Fruit fly (Drosophila melanogaster) whole organism, embryonic: ENCODE results near the gene Cont.

Source experiments
- B-H2 ChIP-seq: fragments of 200-800 bp; sonication (Bioruptor generic); optimal IDR thresholded peaks from 2 replicates; lab custom pipeline; 2018; ENCODE audit warnings: missing biosample characterization, mild to moderate bottlenecking, missing genetic modification characterization
- Blimp-1 ChIP-seq: fragments of 200-800 bp; sonication (Bioruptor generic); optimal IDR thresholded peaks from 3 replicates; lab custom pipeline; 2018; ENCODE audit warnings: missing biosample characterization, missing genetic modification characterization, mild to moderate bottlenecking, moderate library complexity, missing genetic modification reagents
- CG12744 ChIP-seq: fragments of 200-800 bp; sonication (Bioruptor generic); optimal IDR thresholded peaks from 2 replicates; lab custom pipeline; 2016; ENCODE audit warnings: missing biosample characterization, missing genetic modification characterization
- CG13123 ChIP-seq: fragments of 200-800 bp; sonication (Bioruptor generic); optimal IDR thresholded peaks from 2 replicates; lab custom pipeline; 2016; ENCODE audit warnings: missing biosample characterization, missing genetic modification characterization
- CG13894 ChIP-seq: fragments of 200-800 bp; sonication (Bioruptor generic); optimal IDR thresholded peaks from 3 replicates; lab custom pipeline; 2018; ENCODE audit warnings: missing biosample characterization, mild to moderate bottlenecking, missing genetic modification characterization, moderate library complexity
- CG16779 ChIP-seq: fragments of 200-800 bp; sonication (Bioruptor generic); IDR thresholded peaks from 2 replicates; pipeline ENCODE4 v1.3.6; 2022; ENCODE audit warnings: missing biosample characterization, missing genetic modification characterization
- CG17385 ChIP-seq: fragments of 200-800 bp; sonication (Bioruptor generic); optimal IDR thresholded peaks from 3 replicates; lab custom pipeline; 2018; ENCODE audit warnings: missing biosample characterization, mild to moderate bottlenecking, missing genetic modification characterization
- CG2712 ChIP-seq: fragments of 200-800 bp; optimal IDR thresholded peaks from 3 replicates; lab custom pipeline; 2019; ENCODE audit warnings: missing biosample characterization, mild to moderate bottlenecking, missing genetic modification characterization, moderate library complexity
- CG32532 ChIP-seq: fragments of 200-800 bp; sonication (Bioruptor generic); IDR thresholded peaks from 2 replicates; pipeline ENCODE4 v1.3.6; 2022; ENCODE audit warnings: missing biosample characterization, missing genetic modification characterization
- CG3838 ChIP-seq: fragments of 200-800 bp; sonication (Bioruptor generic); optimal IDR thresholded peaks from 3 replicates; lab custom pipeline; 2016; ENCODE audit warnings: missing biosample characterization, missing genetic modification characterization
- CG3995 ChIP-seq: fragments of 200-800 bp; sonication (Bioruptor generic); optimal IDR thresholded peaks from 3 replicates; lab custom pipeline; 2016; ENCODE audit warnings: missing biosample characterization, missing genetic modification characterization
- CG5180 ChIP-seq: fragments of 200-800 bp; sonication (Bioruptor generic); optimal IDR thresholded peaks from 3 replicates; lab custom pipeline; 2017; ENCODE audit warnings: missing biosample characterization, missing genetic modification characterization, mild to moderate bottlenecking, moderate library complexity, missing genetic modification reagents
- CG5953 ChIP-seq: fragments of 200-800 bp; sonication (Bioruptor generic); IDR thresholded peaks from 2 replicates; pipeline ENCODE4 v1.3.6; 2022; ENCODE audit warnings: missing biosample characterization, missing genetic modification characterization
- CG7357 ChIP-seq: fragments of 200-800 bp; sonication (Bioruptor generic); IDR thresholded peaks from 3 replicates; pipeline ENCODE4 v1.3.6; 2022; ENCODE audit warnings: missing biosample characterization, missing genetic modification characterization
- CG8478 ChIP-seq: fragments of >200 bp; optimal IDR thresholded peaks from 2 replicates; lab custom pipeline; 2018
- CG8944 ChIP-seq: fragments of 200-800 bp; sonication (Bioruptor generic); optimal IDR thresholded peaks from 3 replicates; lab custom pipeline; 2016; ENCODE audit warnings: missing biosample characterization, missing genetic modification characterization
- Deaf1 ChIP-seq: fragments of 200-800 bp; optimal IDR thresholded peaks from 3 replicates; lab custom pipeline; 2019; ENCODE audit warnings: missing biosample characterization, mild to moderate bottlenecking, missing genetic modification characterization, moderate library complexity
- Doc2 ChIP-seq: fragments of 200-800 bp; sonication (Bioruptor generic); IDR thresholded peaks from 2 replicates; pipeline ENCODE4 v1.3.6; 2022; ENCODE audit warnings: missing biosample characterization, missing genetic modification characterization
- Ets97D ChIP-seq: fragments of 200-800 bp; sonication (Bioruptor generic); optimal IDR thresholded peaks from 3 replicates; lab custom pipeline; 2016; ENCODE audit warnings: missing biosample characterization, missing genetic modification characterization
- Gsc ChIP-seq: fragments of 200-800 bp; sonication (Bioruptor generic); IDR thresholded peaks from 2 replicates; pipeline ENCODE4 v1.3.6; 2022; ENCODE audit warnings: missing biosample characterization, missing genetic modification characterization
- HLH3B ChIP-seq: fragments of 200-800 bp; sonication (Bioruptor generic); IDR thresholded peaks from 2 replicates; pipeline ENCODE4 v1.3.6; 2022; ENCODE audit warnings: missing biosample characterization, missing genetic modification characterization
- Hand ChIP-seq: fragments of 200-800 bp; sonication (Bioruptor generic); optimal IDR thresholded peaks from 2 replicates; lab custom pipeline; 2017; ENCODE audit warnings: mild to moderate bottlenecking, missing biosample characterization, missing genetic modification reagents, missing genetic modification characterization
- Med ChIP-seq: fragments of 200-800 bp; sonication (Bioruptor generic); peaks from one replicate; lab custom pipeline; 2016; ENCODE audit warnings: missing biosample characterization, missing genetic modification characterization, mild to moderate bottlenecking, inconsistent platforms, moderate library complexity
- Ssrp ChIP-seq: fragments of 200-800 bp; sonication (Bioruptor generic); optimal IDR thresholded peaks from 2 replicates; lab custom pipeline; 2018; ENCODE audit warnings: missing biosample characterization, mild to moderate bottlenecking, missing genetic modification characterization, moderate library complexity
- Trl ChIP-seq, 3 experiments: fragments of >200 bp in 2 of 3; fragments of 200-800 bp in 1 of 3; sonication (Bioruptor generic) in 1 of 3; optimal IDR thresholded peaks; 2 replicates in 1 of 3; 3 replicates in 2 of 3; lab custom pipeline; 2016 to 2017; ENCODE audit warnings: missing biosample characterization in 1 of 3, missing genetic modification characterization in 1 of 3
- Usf ChIP-seq: fragments of 200-800 bp; sonication (Bioruptor generic); optimal IDR thresholded peaks from 2 replicates; lab custom pipeline; 2017; ENCODE audit warnings: missing genotype, missing biosample characterization, missing genetic modification characterization
- al ChIP-seq: fragments of 200-800 bp; sonication (Bioruptor generic); IDR thresholded peaks from 2 replicates; pipeline ENCODE4 v1.3.6; 2022; ENCODE audit warnings: missing biosample characterization, missing genetic modification characterization
- amos ChIP-seq: fragments of 200-800 bp; sonication (Bioruptor generic); IDR thresholded peaks from 2 replicates; pipeline ENCODE4 v1.3.6; 2022; ENCODE audit warnings: missing biosample characterization, missing genetic modification characterization; ENCODE audit not compliant: partially characterized antibody
- ase ChIP-seq: fragments of 200-800 bp; sonication (Bioruptor generic); IDR thresholded peaks from 3 replicates; pipeline ENCODE4 v1.3.6; 2022; ENCODE audit warnings: missing biosample characterization, missing genetic modification characterization
- bigmax ChIP-seq: fragments of 200-800 bp; sonication (Bioruptor generic); optimal IDR thresholded peaks from 2 replicates; lab custom pipeline; 2018; ENCODE audit warnings: missing biosample characterization, mild to moderate bottlenecking, missing genetic modification characterization
- cg ChIP-seq: fragments of 200-800 bp; sonication (Bioruptor generic); optimal IDR thresholded peaks from 3 replicates; lab custom pipeline; 2019; ENCODE audit warnings: missing biosample characterization, mild to moderate bottlenecking, missing genetic modification characterization, moderate library complexity
- chif ChIP-seq, 2 experiments: fragments of 200-800 bp; sonication (Bioruptor generic); optimal IDR thresholded peaks; 3 replicates each; lab custom pipeline; 2016; ENCODE audit warnings: missing biosample characterization in 2 of 2, missing genetic modification characterization in 2 of 2
- chinmo ChIP-seq: fragments of 200-800 bp; sonication (Bioruptor generic); IDR thresholded peaks from 4 replicates; pipeline ENCODE4 v1.3.6; 2022; ENCODE audit warnings: missing biosample characterization, missing genetic modification characterization; ENCODE audit not compliant: partially characterized antibody
- disco-r ChIP-seq: fragments of 200-800 bp; sonication (Bioruptor generic); optimal IDR thresholded peaks from 2 replicates; lab custom pipeline; 2016; ENCODE audit warnings: missing biosample characterization, missing genetic modification characterization
- ems ChIP-seq: fragments of 200-800 bp; sonication (Bioruptor generic); optimal IDR thresholded peaks from 3 replicates; lab custom pipeline; 2016; ENCODE audit warnings: missing biosample characterization, missing genetic modification characterization
- ewg ChIP-seq: fragments of 200-800 bp; sonication (Bioruptor generic); optimal IDR thresholded peaks from 3 replicates; lab custom pipeline; 2017; ENCODE audit warnings: mild to moderate bottlenecking, missing biosample characterization, missing genetic modification reagents, missing genetic modification characterization
- fd102C ChIP-seq: fragments of 200-800 bp; sonication (Bioruptor generic); optimal IDR thresholded peaks from 2 replicates; lab custom pipeline; 2018; ENCODE audit warnings: missing biosample characterization, mild to moderate bottlenecking, missing genetic modification characterization, moderate library complexity
- gcm ChIP-seq: fragments of 200-800 bp; sonication (Bioruptor generic); optimal IDR thresholded peaks from 2 replicates; lab custom pipeline; 2019; ENCODE audit warnings: missing biosample characterization, mild to moderate bottlenecking, missing genetic modification characterization, moderate library complexity
- knrl ChIP-seq: fragments of 200-800 bp; sonication (Bioruptor generic); IDR thresholded peaks from 3 replicates; pipeline ENCODE4 v1.3.6; 2022; ENCODE audit warnings: missing biosample characterization, missing genetic modification characterization; ENCODE audit not compliant: partially characterized antibody
- otp ChIP-seq: fragments of 200-800 bp; sonication (Bioruptor generic); IDR thresholded peaks from 3 replicates; pipeline ENCODE4, ENCODE4 v1.3.6; 2022; ENCODE audit warnings: missing biosample characterization, missing genetic modification characterization
- pb ChIP-seq: fragments of 200-800 bp; sonication (Bioruptor generic); optimal IDR thresholded peaks from 3 replicates; lab custom pipeline; 2016; ENCODE audit warnings: missing biosample characterization, missing genetic modification characterization
- repo ChIP-seq: fragments of 200-800 bp; sonication (Bioruptor generic); optimal IDR thresholded peaks from 2 replicates; lab custom pipeline; 2016; ENCODE audit warnings: missing biosample characterization, missing genetic modification characterization
- scrt ChIP-seq: fragments of 200-800 bp; sonication (Bioruptor generic); optimal IDR thresholded peaks from 2 replicates; lab custom pipeline; 2018; ENCODE audit warnings: missing biosample characterization, mild to moderate bottlenecking, missing genetic modification characterization, moderate library complexity
- sr ChIP-seq: fragments of 200-800 bp; sonication (Bioruptor generic); IDR thresholded peaks from 3 replicates; pipeline ENCODE4 v1.3.6; 2022; ENCODE audit warnings: missing biosample characterization, missing genetic modification characterization

Gene Cont

dm6 chr3R:4416138-4416537, 35.0 kb downstream of the Cont start, which contains the start of gene CG31528:
Gene CG31528, plus strand, starts transcription at chr3R:4416438.
- TF ChIP-seq Doc2 (GFP tag; lab: Robert Waterston, UW) (no peak), CG8944 (no peak), Ssrp (tag; lab: Kevin White, UChicago) (no peak), fd102C (no peak), Ets97D (GFP tag; lab: Kevin White, UChicago) (no peak)

- TF ChIP-seq ase (GFP tag; lab: Robert Waterston, UW) (no peak), Trl (optimal IDR thresholded peaks at IDR 0.05; lab: Kevin White, UChicago) (peak; percentile 26 to 38), Trl (GFP tag; optimal IDR thresholded peaks at IDR 0.05; lab: Kevin White, UChicago) (no peak), Gsc (GFP tag; lab: Robert Waterston, UW) (no peak), CG13894 (peak; percentile 45), CG12744 (GFP tag; lab: Kevin White, UChicago) (no peak), knrl (GFP tag; lab: Robert Waterston, UW) (0 out of 3 replicates have a peak, but pooled peaks have one; percentile 16), cg (GFP tag; lab: Kevin White, UChicago) (peak; percentile 27), chinmo (0 out of 4 replicates have a peak, but pooled peaks have one; percentile 22), Usf (GFP tag; lab: Kevin White, UChicago) (no peak), CG5180 (GFP tag; lab: Kevin White, UChicago) (peak; percentile 13), CG5953 (0 out of 2 replicates have a peak, but pooled peaks have one; percentile 9), Med (GFP tag; lab: Kevin White, UChicago) (peak; percentile 69), Deaf1 (tag; lab: Kevin White, UChicago) (peak; percentile 27), ewg (GFP tag; lab: Kevin White, UChicago) (peak; percentile 93), repo (GFP tag; lab: Kevin White, UChicago) (no peak), scrt (GFP tag; lab: Kevin White, UChicago) (peak; percentile 29), Hand (GFP tag; lab: Kevin White, UChicago) (peak; percentile 10)
Observed at dm6 chr3R:4419482-4419881, 38.4 kb downstream of the Cont start, which contains the start of gene CG32944. Gene CG32944, minus strand, starts transcription at chr3R:4419578.

- no peak for TF ChIP-seq B-H2 (GFP tag; lab: Kevin White, UChicago)
- TF ChIP-seq pb, result no peak
- no peak for TF ChIP-seq chif (GFP tag; optimal IDR thresholded peaks at IDR 0.05; lab: Kevin White, UChicago)
- TF ChIP-seq gcm (GFP tag; lab: Kevin White, UChicago), result no peak
- no peak for TF ChIP-seq CG7357 (GFP tag; lab: Robert Waterston, UW)
- TF ChIP-seq, all 482 proteins: peak for 0
Observed at dm6 chr3R:4426730-4427129, 45.6 kb downstream of the Cont start, which contains the start of gene CG31525. Gene CG31525, plus strand, starts transcription at chr3R:4427030.

dm6 chr3R:4428585-4429464, 47.7 kb downstream of the Cont start, which contains the start of gene srl:
Gene srl, minus strand, starts transcription at chr3R:4429335.
- TF ChIP-seq bigmax (GFP tag; lab: Kevin White, UChicago), result peak; percentile 97
- peak; percentile 39; the same call in 1 of the 2 replicates for TF ChIP-seq amos (GFP tag; lab: Robert Waterston, UW)
- 0 out of 3 replicates have a peak, but pooled peaks have one; percentile 5 for TF ChIP-seq otp (GFP tag; lab: Robert Waterston, UW)
- peak; percentile 9 for TF ChIP-seq CG3995 (GFP tag; lab: Kevin White, UChicago)
- TF ChIP-seq sr (GFP tag; lab: Robert Waterston, UW), result peak; percentile 76
- TF ChIP-seq CG17385 (GFP tag; lab: Kevin White, UChicago), result peak; percentile 95
- TF ChIP-seq CG16779, result no peak
- TF ChIP-seq disco-r (GFP tag; lab: Kevin White, UChicago), result no peak
- no peak for TF ChIP-seq al (GFP tag; lab: Robert Waterston, UW)
- TF ChIP-seq CG8478, result peak; percentile 36
- no peak for TF ChIP-seq Blimp-1
- TF ChIP-seq ems (GFP tag; lab: Kevin White, UChicago), result no peak
- TF ChIP-seq CG3838 (GFP tag; lab: Kevin White, UChicago), result no peak
- TF ChIP-seq CG32532 (GFP tag; lab: Robert Waterston, UW), result no peak; the same call in 1 of the 2 replicates
- no peak for TF ChIP-seq CG13123 (GFP tag; lab: Kevin White, UChicago)
- no peak for TF ChIP-seq HLH3B (GFP tag; lab: Robert Waterston, UW)
- peak; percentile 21 for TF ChIP-seq CG2712 (tag; lab: Kevin White, UChicago)
